Fruit fly (Drosophila melanogaster) whole organism, embryonic: ENCODE data around the gene aph-1.
A peak's percentile ranks its signal among the peaks of the same experiment; 100 is the strongest.

Experiments used
- Ada2b ChIP-seq: fragments of 200-800 bp; sonication (Bioruptor generic); IDR thresholded peaks from 2 replicates; pipeline ENCODE4 v1.3.6; 2022; ENCODE audit warnings: missing biosample characterization, missing genetic modification characterization
- Atf3 ChIP-seq: fragments of 200-800 bp; sonication (Bioruptor generic); optimal IDR thresholded peaks from 3 replicates; lab custom pipeline; 2016; ENCODE audit warnings: missing biosample characterization, missing genetic modification characterization
- Atf6 ChIP-seq: fragments of 200-800 bp; sonication (Bioruptor generic); IDR thresholded peaks from 2 replicates; pipeline ENCODE4 v1.3.6; 2022; ENCODE audit warnings: missing biosample characterization, missing genetic modification characterization
- Blimp-1 ChIP-seq: fragments of 200-800 bp; sonication (Bioruptor generic); optimal IDR thresholded peaks from 3 replicates; lab custom pipeline; 2018; ENCODE audit warnings: missing biosample characterization, missing genetic modification characterization, mild to moderate bottlenecking, moderate library complexity, missing genetic modification reagents
- CG10321 ChIP-seq: fragments of 200-800 bp; sonication (Bioruptor generic); IDR thresholded peaks from 2 replicates; pipeline ENCODE4 v1.3.6; 2022; ENCODE audit warnings: missing biosample characterization, missing genetic modification characterization
- CG10565 ChIP-seq: fragments of 200-800 bp; sonication (Bioruptor generic); optimal IDR thresholded peaks from 3 replicates; lab custom pipeline; 2016; ENCODE audit warnings: missing biosample characterization, mild to moderate bottlenecking, missing genetic modification characterization
- CG11398 ChIP-seq: fragments of 200-800 bp; sonication (Bioruptor generic); optimal IDR thresholded peaks from 2 replicates; lab custom pipeline; 2016; ENCODE audit warnings: missing biosample characterization, missing genetic modification characterization
- CG12104 ChIP-seq: fragments of 200-800 bp; sonication (Bioruptor generic); optimal IDR thresholded peaks from 3 replicates; lab custom pipeline; 2016; ENCODE audit warnings: missing biosample characterization, missing genetic modification characterization
- CG13287 ChIP-seq: fragments of 200-800 bp; sonication (Bioruptor generic); IDR thresholded peaks from 2 replicates; pipeline ENCODE4 v1.3.6; 2022; ENCODE audit warnings: missing biosample characterization, missing genetic modification characterization; ENCODE audit not compliant: partially characterized antibody
- CG13624 ChIP-seq: fragments of 200-800 bp; sonication (Bioruptor generic); optimal IDR thresholded peaks from 2 replicates; lab custom pipeline; 2016; ENCODE audit warnings: missing biosample characterization, missing genetic modification characterization
- CG13894 ChIP-seq: fragments of 200-800 bp; sonication (Bioruptor generic); optimal IDR thresholded peaks from 3 replicates; lab custom pipeline; 2018; ENCODE audit warnings: missing biosample characterization, mild to moderate bottlenecking, missing genetic modification characterization, moderate library complexity
- CG14667 ChIP-seq: fragments of 200-800 bp; sonication (Bioruptor generic); IDR thresholded peaks from 2 replicates; pipeline ENCODE4 v1.3.6; 2022; ENCODE audit warnings: missing biosample characterization, missing genetic modification characterization
- CG14710 ChIP-seq: fragments of 200-800 bp; sonication (Bioruptor generic); optimal IDR thresholded peaks from 3 replicates; lab custom pipeline; 2019; ENCODE audit warnings: missing biosample characterization, mild to moderate bottlenecking, missing genetic modification characterization, moderate library complexity
- CG1832 ChIP-seq: fragments of 200-800 bp; sonication (Bioruptor generic); optimal IDR thresholded peaks from 2 replicates; lab custom pipeline; 2017; ENCODE audit warnings: missing biosample characterization, mild to moderate bottlenecking, missing genetic modification characterization, inconsistent platforms
- CG18599 ChIP-seq: fragments of 200-800 bp; sonication (Bioruptor generic); optimal IDR thresholded peaks from 3 replicates; lab custom pipeline; 2017; ENCODE audit warnings: missing biosample characterization, missing genetic modification characterization, mild to moderate bottlenecking, moderate library complexity, missing genetic modification reagents
- CG31224 ChIP-seq: fragments of 200-800 bp; sonication (Bioruptor generic); IDR thresholded peaks from 2 replicates; pipeline ENCODE4 v1.3.6; 2022; ENCODE audit warnings: missing biosample characterization, missing genetic modification characterization
- CG31388 ChIP-seq: fragments of 200-800 bp; sonication (Bioruptor generic); optimal IDR thresholded peaks from 2 replicates; lab custom pipeline; 2016; ENCODE audit warnings: missing biosample characterization, missing genetic modification characterization
- CG3163 ChIP-seq: fragments of 200-800 bp; sonication (Bioruptor generic); optimal IDR thresholded peaks from 3 replicates; lab custom pipeline; 2016; ENCODE audit warnings: missing biosample characterization, missing genetic modification characterization
- CG32532 ChIP-seq: fragments of 200-800 bp; sonication (Bioruptor generic); IDR thresholded peaks from 2 replicates; pipeline ENCODE4 v1.3.6; 2022; ENCODE audit warnings: missing biosample characterization, missing genetic modification characterization
- CG33213 ChIP-seq: fragments of 200-800 bp; sonication (Bioruptor generic); optimal IDR thresholded peaks from 3 replicates; lab custom pipeline; 2016; ENCODE audit warnings: missing biosample characterization, missing genetic modification characterization
- CG33557 ChIP-seq: fragments of 200-800 bp; sonication (Bioruptor generic); optimal IDR thresholded peaks from 2 replicates; lab custom pipeline; 2019; ENCODE audit warnings: missing biosample characterization, mild to moderate bottlenecking, missing genetic modification characterization, moderate library complexity
- CG4282 ChIP-seq: fragments of 200-800 bp; sonication (Bioruptor generic); optimal IDR thresholded peaks from 2 replicates; lab custom pipeline; 2016; ENCODE audit warnings: missing biosample characterization, missing genetic modification characterization
- CG43689 ChIP-seq: fragments of 200-800 bp; sonication (Bioruptor generic); IDR thresholded peaks from 2 replicates; pipeline ENCODE4 v1.3.6; 2022; ENCODE audit warnings: missing biosample characterization, missing genetic modification characterization
- CG7839 ChIP-seq: fragments of 200-800 bp; sonication (Bioruptor generic); optimal IDR thresholded peaks from 3 replicates; lab custom pipeline; 2018; ENCODE audit warnings: missing biosample characterization, mild to moderate bottlenecking, missing genetic modification characterization, moderate library complexity
- CG7963 ChIP-seq: fragments of 200-800 bp; sonication (Bioruptor generic); IDR thresholded peaks from 3 replicates; pipeline ENCODE4 v1.3.6; 2022; ENCODE audit warnings: missing biosample characterization, missing genetic modification characterization; ENCODE audit not compliant: partially characterized antibody
- CG9932 ChIP-seq: fragments of 200-800 bp; sonication (Bioruptor generic); IDR thresholded peaks from 2 replicates; pipeline ENCODE4 v1.3.6; 2022; ENCODE audit warnings: missing biosample characterization, missing genetic modification characterization
- Dip2 ChIP-seq: fragments of 200-800 bp; sonication (Bioruptor generic); IDR thresholded peaks from 2 replicates; pipeline ENCODE4 v1.3.6; 2022; ENCODE audit warnings: missing biosample characterization, missing genetic modification characterization
- Dip3 ChIP-seq: fragments of 200-800 bp; sonication (Bioruptor generic); optimal IDR thresholded peaks from 3 replicates; lab custom pipeline; 2016; ENCODE audit warnings: missing biosample characterization, missing genetic modification characterization
- Fer2 ChIP-seq: fragments of 200-800 bp; sonication (Bioruptor generic); optimal IDR thresholded peaks from 2 replicates; lab custom pipeline; 2018; ENCODE audit warnings: missing biosample characterization, mild to moderate bottlenecking, missing genetic modification characterization, moderate library complexity
- GATAe ChIP-seq: fragments of 200-800 bp; sonication (Bioruptor generic); conservative IDR thresholded peaks from 2 replicates; pipeline ENCODE4 v1.3.6; 2022; ENCODE audit warnings: missing biosample characterization, missing genetic modification characterization
- HmgZ ChIP-seq: fragments of 200-800 bp; sonication (Bioruptor generic); optimal IDR thresholded peaks from 2 replicates; lab custom pipeline; 2018; ENCODE audit warnings: missing biosample characterization, mild to moderate bottlenecking, missing genetic modification characterization
- Hr3 ChIP-seq: fragments of 200-800 bp; sonication (Bioruptor generic); optimal IDR thresholded peaks from 3 replicates; lab custom pipeline; 2016; ENCODE audit warnings: missing biosample characterization, missing genetic modification characterization
- Kr ChIP-seq: fragments of 200-800 bp; sonication (Bioruptor generic); optimal IDR thresholded peaks from 2 replicates; lab custom pipeline; 2017; ENCODE audit warnings: missing biosample characterization, mild to moderate bottlenecking, missing genetic modification characterization
- Neu2 ChIP-seq: fragments of 200-800 bp; sonication (Bioruptor generic); optimal IDR thresholded peaks from 3 replicates; lab custom pipeline; 2016; ENCODE audit warnings: missing biosample characterization, missing genetic modification characterization, borderline replicate concordance
- Sry-δ ChIP-seq: fragments of 200-800 bp; sonication (Bioruptor generic); optimal IDR thresholded peaks from 2 replicates; lab custom pipeline; 2016; ENCODE audit warnings: missing biosample characterization, missing genetic modification characterization
- ac ChIP-seq: fragments of 200-800 bp; sonication (Bioruptor generic); optimal IDR thresholded peaks from 3 replicates; lab custom pipeline; 2017; ENCODE audit warnings: missing biosample characterization, mild to moderate bottlenecking, missing genetic modification characterization
- ato ChIP-seq: fragments of 200-800 bp; sonication (Bioruptor generic); IDR thresholded peaks from 2 replicates; pipeline ENCODE4 v1.3.6; 2022; ENCODE audit warnings: missing biosample characterization, missing genetic modification characterization; ENCODE audit not compliant: partially characterized antibody
- bowl ChIP-seq: fragments of 200-800 bp; sonication (Bioruptor generic); IDR thresholded peaks from 2 replicates; pipeline ENCODE4 v1.3.6; 2022; ENCODE audit warnings: missing biosample characterization, missing genetic modification characterization
- dan ChIP-seq: fragments of 200-800 bp; sonication (Bioruptor generic); IDR thresholded peaks from 2 replicates; pipeline ENCODE4 v1.3.6; 2022; ENCODE audit warnings: missing biosample characterization, missing genetic modification characterization
- danr ChIP-seq: fragments of 200-800 bp; sonication (Bioruptor generic); IDR thresholded peaks from 2 replicates; pipeline ENCODE4 v1.3.6; 2022; ENCODE audit warnings: missing biosample characterization, missing genetic modification characterization
- fd64A ChIP-seq: fragments of 200-800 bp; sonication (Bioruptor generic); optimal IDR thresholded peaks from 3 replicates; lab custom pipeline; 2018; ENCODE audit warnings: missing biosample characterization, mild to moderate bottlenecking, missing genetic modification characterization
- ftz-f1 ChIP-seq: fragments of 200-800 bp; sonication (Bioruptor generic); optimal IDR thresholded peaks from 2 replicates; lab custom pipeline; 2016; ENCODE audit warnings: missing biosample characterization, missing genetic modification characterization
- gcm2 ChIP-seq: fragments of 200-800 bp; sonication (Bioruptor generic); optimal IDR thresholded peaks from 2 replicates; lab custom pipeline; 2016; ENCODE audit warnings: missing biosample characterization, missing genetic modification characterization
- her ChIP-seq: fragments of 200-800 bp; sonication (Bioruptor generic); optimal IDR thresholded peaks from 2 replicates; lab custom pipeline; 2016; ENCODE audit warnings: missing biosample characterization, missing genetic modification characterization
- knrl ChIP-seq: fragments of 200-800 bp; sonication (Bioruptor generic); IDR thresholded peaks from 3 replicates; pipeline ENCODE4 v1.3.6; 2022; ENCODE audit warnings: missing biosample characterization, missing genetic modification characterization; ENCODE audit not compliant: partially characterized antibody
- onecut ChIP-seq: fragments of 200-800 bp; sonication (Bioruptor generic); IDR thresholded peaks from 2 replicates; pipeline ENCODE4 v1.3.6; 2022; ENCODE audit warnings: missing biosample characterization, missing genetic modification characterization
- pho ChIP-seq: fragments of 200-800 bp; sonication (Bioruptor generic); optimal IDR thresholded peaks from 2 replicates; lab custom pipeline; 2016; ENCODE audit warnings: missing biosample characterization, missing genetic modification characterization
- pros ChIP-seq: fragments of 200-800 bp; sonication (Bioruptor generic); optimal IDR thresholded peaks from 3 replicates; lab custom pipeline; 2019; ENCODE audit warnings: missing biosample characterization, mild to moderate bottlenecking, missing genetic modification characterization, moderate library complexity
- sens ChIP-seq: fragments of 200-800 bp; sonication (Bioruptor generic); peaks from one replicate; lab custom pipeline; 2016; ENCODE audit warnings: missing biosample characterization, missing genetic modification characterization
- sqz ChIP-seq: fragments of 200-800 bp; sonication (Bioruptor generic); optimal IDR thresholded peaks from 3 replicates; lab custom pipeline; 2018; ENCODE audit warnings: missing biosample characterization, mild to moderate bottlenecking, missing genetic modification characterization
- trh ChIP-seq: fragments of 200-800 bp; sonication (Bioruptor generic); optimal IDR thresholded peaks from 2 replicates; lab custom pipeline; 2016; ENCODE audit warnings: missing biosample characterization, missing genetic modification characterization
- wor ChIP-seq: fragments of 200-800 bp; sonication (Bioruptor generic); IDR thresholded peaks from 2 replicates; pipeline ENCODE4 v1.3.6; 2022; ENCODE audit warnings: missing biosample characterization, missing genetic modification characterization

The aph-1 gene

DNA sequence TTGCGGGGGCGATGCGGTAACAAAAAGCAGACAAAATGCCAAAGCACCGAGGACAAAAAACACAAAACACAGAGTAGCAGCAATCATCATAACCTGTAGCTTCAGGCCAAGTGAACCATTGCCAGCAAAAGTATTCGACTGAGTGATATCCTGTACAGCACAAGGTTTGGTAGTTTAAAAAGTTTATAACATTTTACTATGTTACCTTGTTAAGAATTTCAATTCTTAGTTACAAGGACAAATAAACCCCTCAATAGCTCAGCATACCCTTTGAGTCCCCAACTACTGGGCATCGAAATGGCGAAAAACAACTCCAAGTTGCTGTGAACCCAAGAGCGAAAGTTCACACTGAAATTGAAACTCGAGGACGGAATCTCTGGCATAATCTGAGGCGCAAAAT lies 42.9 kb upstream of the aph-1 start (continued):
- no peak for TF ChIP-seq CG14710 (tag; lab: Kevin White, UChicago)
- no peak for TF ChIP-seq Kr (GFP tag; lab: Kevin White, UChicago)
- TF ChIP-seq bowl (GFP tag; lab: Robert Waterston, UW), result no peak
- TF ChIP-seq Hr3, result no peak
- TF ChIP-seq CG12104 (GFP tag; lab: Kevin White, UChicago), result no peak
- no peak for TF ChIP-seq ftz-f1 (GFP tag; lab: Kevin White, UChicago)
- TF ChIP-seq pros (GFP tag; lab: Kevin White, UChicago), result no peak
- TF ChIP-seq Sry-δ (GFP tag; lab: Kevin White, UChicago), result no peak
- no peak for TF ChIP-seq GATAe (GFP tag; lab: Robert Waterston, UW)
- TF ChIP-seq CG9932 (GFP tag; lab: Robert Waterston, UW), result peak; percentile 24; the same call in 1 of the 2 replicates
- TF ChIP-seq CG10321 (GFP tag; lab: Robert Waterston, UW), result no peak
- TF ChIP-seq HmgZ (tag; lab: Kevin White, UChicago), result no peak
- TF ChIP-seq Blimp-1 (GFP tag; lab: Kevin White, UChicago), result no peak
- TF ChIP-seq CG33557 (GFP tag; lab: Kevin White, UChicago), result no peak
- TF ChIP-seq CG14667 (GFP tag; lab: Robert Waterston, UW), result 0 out of 2 replicates have a peak, but pooled peaks have one; percentile 13
- TF ChIP-seq CG7963 (GFP tag; lab: Robert Waterston, UW), result no peak
- TF ChIP-seq Neu2, result no peak
- no peak for TF ChIP-seq her (GFP tag; lab: Kevin White, UChicago)
- TF ChIP-seq Fer2 (tag; lab: Kevin White, UChicago), result no peak
- TF ChIP-seq sqz, result no peak
- no peak for TF ChIP-seq CG4282
- TF ChIP-seq Dip2, result no peak
- TF ChIP-seq knrl, result no peak
- TF ChIP-seq CG31388 (GFP tag; lab: Kevin White, UChicago), result no peak
- no peak for TF ChIP-seq gcm2 (GFP tag; lab: Kevin White, UChicago)
- no peak for TF ChIP-seq sens
- TF ChIP-seq fd64A, result no peak
- TF ChIP-seq dan (GFP tag; lab: Robert Waterston, UW), result no peak
- TF ChIP-seq Ada2b, result no peak
- peak; percentile 13 for TF ChIP-seq pho (GFP tag; lab: Kevin White, UChicago)
- TF ChIP-seq danr (GFP tag; lab: Robert Waterston, UW), result no peak
- no peak for TF ChIP-seq ac (GFP tag; lab: Kevin White, UChicago)
- no peak for TF ChIP-seq CG13287
- TF ChIP-seq CG31224, result 0 out of 2 replicates have a peak, but pooled peaks have one; percentile 10
- no peak for TF ChIP-seq wor (GFP tag; lab: Robert Waterston, UW)
- TF ChIP-seq CG11398 (GFP tag; lab: Kevin White, UChicago), result no peak
- TF ChIP-seq CG1832 (GFP tag; lab: Kevin White, UChicago), result no peak
- TF ChIP-seq Atf3 (GFP tag; lab: Kevin White, UChicago), result no peak
- no peak for TF ChIP-seq CG33213 (GFP tag; lab: Kevin White, UChicago)
- no peak for TF ChIP-seq onecut (GFP tag; lab: Robert Waterston, UW)
- TF ChIP-seq CG10565 (GFP tag; lab: Kevin White, UChicago), result no peak
- no peak for TF ChIP-seq CG43689
- TF ChIP-seq CG18599 (GFP tag; lab: Kevin White, UChicago), result peak; percentile 64
- TF ChIP-seq CG32532, result peak; percentile 56
- peak; percentile 42 for TF ChIP-seq CG7839 (tag; lab: Kevin White, UChicago)
- no peak for TF ChIP-seq CG3163 (GFP tag; lab: Kevin White, UChicago)
- TF ChIP-seq CG13624 (GFP tag; lab: Kevin White, UChicago), result peak; percentile 5
- TF ChIP-seq ato (GFP tag; lab: Robert Waterston, UW), result no peak
- no peak for TF ChIP-seq trh (GFP tag; lab: Kevin White, UChicago)
- no peak for TF ChIP-seq Atf6 (GFP tag; lab: Robert Waterston, UW)
- no peak for TF ChIP-seq CG13894 (tag; lab: Kevin White, UChicago)
- TF ChIP-seq Dip3 (GFP tag; lab: Kevin White, UChicago), result peak; percentile 1
